Fruit fly (Drosophila melanogaster): ENCODE data around the gene Mybbp1A.

DNA sequence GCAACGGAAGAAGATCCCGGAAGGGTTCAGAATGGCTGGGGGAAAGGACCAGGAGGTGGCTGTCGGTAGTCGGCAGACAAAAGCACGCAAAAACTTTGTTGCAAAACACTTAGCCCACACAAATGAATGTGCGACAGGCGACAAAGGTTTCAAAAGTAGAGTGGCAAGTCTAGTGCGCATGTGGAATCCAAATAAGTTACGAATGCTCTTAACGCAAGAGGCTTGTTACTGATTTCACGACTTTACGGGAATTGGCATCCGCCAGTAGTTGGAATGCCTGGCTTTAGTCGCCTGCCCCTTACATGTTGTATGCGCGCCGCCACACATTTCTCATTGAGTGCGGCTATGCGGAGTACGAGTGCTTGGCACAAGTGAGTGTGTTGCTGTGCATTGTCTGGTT, 48.9 kb downstream of the Mybbp1A start:
- no peak for TF ChIP-seq CG12605 (GFP tag; IDR thresholded peaks at IDR 0.05)
- no peak for TF ChIP-seq CG8301 (tag; optimal IDR thresholded peaks at IDR 0.05)
- TF ChIP-seq fd96Ca (GFP tag; IDR thresholded peaks at IDR 0.05) = no peak; the same call in 2 of the 3 replicates
- peak; percentile 55; the same call in 1 of the 2 replicates for TF ChIP-seq Ets98B (GFP tag; IDR thresholded peaks at IDR 0.05)
- peak; percentile 62; the same call in 2 of the 3 replicates for TF ChIP-seq CG4496 (GFP tag; IDR thresholded peaks at IDR 0.05)
- peak; percentile 12 for TF ChIP-seq CG9948 (tag; optimal IDR thresholded peaks at IDR 0.05)
- TF ChIP-seq rn (GFP tag; IDR thresholded peaks at IDR 0.05) = no peak
- TF ChIP-seq Snoo (tag; optimal IDR thresholded peaks at IDR 0.05) = no peak
- no peak for TF ChIP-seq gl (tag; optimal IDR thresholded peaks at IDR 0.05)
- 0 out of 2 replicates have a peak, but pooled peaks have one; percentile 31 for TF ChIP-seq CG32121 (GFP tag; IDR thresholded peaks at IDR 0.05)
- peak; percentile 15 for TF ChIP-seq CG15710 (tag; optimal IDR thresholded peaks at IDR 0.05)
- TF ChIP-seq Pif1A (GFP tag; optimal IDR thresholded peaks at IDR 0.05) = peak; percentile 35
- TF ChIP-seq CG14655 (GFP tag; optimal IDR thresholded peaks at IDR 0.05) = peak; percentile 31

All from whole organism, pupa.